Fruit fly (Drosophila melanogaster) whole organism, prepupa: Measurements from ENCODE around the gene CG43678.

Source experiments
- CG10631 ChIP-seq: fragments of 200-800 bp; sonication (Bioruptor generic); optimal IDR thresholded peaks from 2 replicates; lab custom pipeline; 2016; ENCODE audit warnings: missing biosample characterization, missing genetic modification characterization
- CG11762 ChIP-seq: fragments of 200-800 bp; sonication (Bioruptor generic); optimal IDR thresholded peaks from 3 replicates; lab custom pipeline; 2016; ENCODE audit warnings: missing biosample characterization, missing genetic modification characterization; ENCODE audit not compliant: insufficient read depth
- CG11902 ChIP-seq: fragments of 200-800 bp; sonication (Bioruptor generic); optimal IDR thresholded peaks from 3 replicates; lab custom pipeline; 2016; ENCODE audit warnings: missing biosample characterization, missing genetic modification characterization
- CG15336 ChIP-seq: fragments of 200-800 bp; sonication (Bioruptor generic); IDR thresholded peaks from 2 replicates; pipeline ENCODE4 v1.3.6; 2022; ENCODE audit warnings: missing biosample characterization, missing genetic modification characterization
- CG1621 ChIP-seq: fragments of 200-800 bp; sonication (Bioruptor generic); optimal IDR thresholded peaks from 3 replicates; lab custom pipeline; 2018; ENCODE audit warnings: missing biosample characterization, mild to moderate bottlenecking, missing genetic modification characterization
- CG3032 ChIP-seq: fragments of 200-800 bp; optimal IDR thresholded peaks from 2 replicates; lab custom pipeline; 2019; ENCODE audit warnings: missing biosample characterization, mild to moderate bottlenecking, missing genetic modification characterization, moderate library complexity
- CG3919 ChIP-seq: fragments of 200-800 bp; sonication (Bioruptor generic); optimal IDR thresholded peaks from 3 replicates; lab custom pipeline; 2016; ENCODE audit warnings: missing biosample characterization, missing genetic modification characterization
- CG6276 ChIP-seq: fragments of 200-800 bp; sonication (Bioruptor generic); optimal IDR thresholded peaks from 2 replicates; lab custom pipeline; 2017; ENCODE audit warnings: missing biosample characterization, mild to moderate bottlenecking, missing genetic modification characterization
- CG6854 ChIP-seq: fragments of 200-800 bp; sonication (Bioruptor generic); optimal IDR thresholded peaks from 2 replicates; lab custom pipeline; 2017; ENCODE audit warnings: missing biosample characterization, mild to moderate bottlenecking, missing genetic modification characterization
- CG8119 ChIP-seq: fragments of 200-800 bp; sonication (Bioruptor generic); IDR thresholded peaks from 3 replicates; pipeline ENCODE4 v1.3.6; 2022; ENCODE audit warnings: missing biosample characterization, missing genetic modification characterization
- CG8319 ChIP-seq: fragments of 200-800 bp; sonication (Bioruptor generic); optimal IDR thresholded peaks from 3 replicates; lab custom pipeline; 2016; ENCODE audit warnings: missing biosample characterization, missing genetic modification characterization
- CG9139 ChIP-seq: fragments of 200-800 bp; sonication (Bioruptor generic); optimal IDR thresholded peaks from 3 replicates; lab custom pipeline; 2017; ENCODE audit warnings: missing biosample characterization, mild to moderate bottlenecking, missing genetic modification characterization
- Eip75B ChIP-seq: fragments of 200-800 bp; sonication (Bioruptor generic); optimal IDR thresholded peaks from 3 replicates; lab custom pipeline; 2016; ENCODE audit warnings: missing biosample characterization, missing genetic modification characterization
- Eip78C ChIP-seq: fragments of 200-800 bp; sonication (Bioruptor generic); peaks from one replicate; lab custom pipeline; 2016; ENCODE audit warnings: missing biosample characterization, missing genetic modification characterization
- Ets21C ChIP-seq: fragments of 200-800 bp; sonication (Bioruptor generic); optimal IDR thresholded peaks from 3 replicates; lab custom pipeline; 2016; ENCODE audit warnings: missing biosample characterization, missing genetic modification characterization
- Ets96B ChIP-seq: fragments of 200-800 bp; optimal IDR thresholded peaks from 2 replicates; lab custom pipeline; 2019; ENCODE audit warnings: missing biosample characterization, mild to moderate bottlenecking, missing genetic modification characterization, moderate library complexity
- Gug ChIP-seq: fragments of 200-800 bp; sonication (Bioruptor generic); IDR thresholded peaks from 2 replicates; pipeline ENCODE4 v1.3.6; 2022; ENCODE audit warnings: missing biosample characterization, missing genetic modification characterization
- Hr38 ChIP-seq: sonication (Bioruptor generic); optimal IDR thresholded peaks from 2 replicates; lab custom pipeline; 2016; ENCODE audit warnings: missing biosample characterization, missing genetic modification characterization
- Hr4 ChIP-seq: fragments of 200-800 bp; sonication (Bioruptor generic); optimal IDR thresholded peaks from 3 replicates; lab custom pipeline; 2016; ENCODE audit warnings: missing biosample characterization, missing genetic modification characterization
- Lpt ChIP-seq: fragments of 200-800 bp; sonication (Bioruptor generic); optimal IDR thresholded peaks from 3 replicates; lab custom pipeline; 2016; ENCODE audit warnings: missing biosample characterization, missing genetic modification characterization
- Met ChIP-seq: fragments of 200-800 bp; sonication (Bioruptor generic); optimal IDR thresholded peaks from 3 replicates; lab custom pipeline; 2016; ENCODE audit warnings: missing biosample characterization, missing genetic modification characterization
- OdsH ChIP-seq: fragments of 200-800 bp; sonication (Bioruptor generic); optimal IDR thresholded peaks from 3 replicates; lab custom pipeline; 2016; ENCODE audit warnings: missing biosample characterization, missing genetic modification characterization
- Smox ChIP-seq: fragments of 200-800 bp; sonication (Bioruptor generic); optimal IDR thresholded peaks from 3 replicates; lab custom pipeline; 2016; ENCODE audit warnings: missing biosample characterization, missing genetic modification characterization
- Sox15 ChIP-seq: fragments of 200-800 bp; sonication (Bioruptor generic); optimal IDR thresholded peaks from 3 replicates; lab custom pipeline; 2016; ENCODE audit warnings: missing biosample characterization, missing genetic modification characterization
- achi ChIP-seq: fragments of 200-800 bp; sonication (Bioruptor generic); optimal IDR thresholded peaks from 3 replicates; lab custom pipeline; 2016; ENCODE audit warnings: missing biosample characterization, missing genetic modification characterization
- acj6 ChIP-seq: fragments of 200-800 bp; sonication (Bioruptor generic); optimal IDR thresholded peaks from 3 replicates; lab custom pipeline; 2016; ENCODE audit warnings: missing biosample characterization, missing genetic modification characterization
- cyc ChIP-seq: fragments of 200-800 bp; sonication (Bioruptor generic); optimal IDR thresholded peaks from 3 replicates; lab custom pipeline; 2016; ENCODE audit warnings: missing biosample characterization, missing genetic modification characterization
- dsx ChIP-seq: fragments of 200-800 bp; optimal IDR thresholded peaks from 3 replicates; lab custom pipeline; 2019; ENCODE audit warnings: missing biosample characterization, mild to moderate bottlenecking, missing genetic modification characterization, moderate library complexity; ENCODE audit not compliant: poor library complexity, severe bottlenecking
- esn ChIP-seq: fragments of 200-800 bp; sonication (Bioruptor generic); optimal IDR thresholded peaks from 2 replicates; lab custom pipeline; 2016; ENCODE audit warnings: missing biosample characterization, mild to moderate bottlenecking, missing genetic modification characterization, moderate library complexity
- net ChIP-seq: fragments of 200-800 bp; sonication (Bioruptor generic); optimal IDR thresholded peaks from 3 replicates; lab custom pipeline; 2016; ENCODE audit warnings: missing biosample characterization, missing genetic modification characterization
- salr ChIP-seq, 2 experiments: fragments of 200-800 bp; sonication (Bioruptor generic); optimal IDR thresholded peaks; 3 replicates each; lab custom pipeline; 2016 to 2018; ENCODE audit warnings: missing biosample characterization in 2 of 2, missing genetic modification characterization in 2 of 2, mild to moderate bottlenecking in 1 of 2
- spab ChIP-seq: fragments of 200-800 bp; sonication (Bioruptor generic); optimal IDR thresholded peaks from 2 replicates; lab custom pipeline; 2017; ENCODE audit warnings: missing biosample characterization, mild to moderate bottlenecking, missing genetic modification characterization, missing genetic modification reagents
- ss ChIP-seq, 2 experiments: fragments of 200-800 bp; sonication (Bioruptor generic); optimal IDR thresholded peaks; 2 replicates in 1 of 2; 3 replicates in 1 of 2; lab custom pipeline; 2017 to 2018; ENCODE audit warnings: mild to moderate bottlenecking in 2 of 2, missing biosample characterization in 2 of 2, missing genetic modification characterization in 2 of 2, moderate library complexity in 1 of 2
- svp ChIP-seq: fragments of 200-800 bp; sonication (Bioruptor generic); peaks from one replicate; lab custom pipeline; 2016; ENCODE audit warnings: missing biosample characterization, missing genetic modification characterization
- vri ChIP-seq: fragments of 200-800 bp; sonication (Bioruptor generic); optimal IDR thresholded peaks from 3 replicates; lab custom pipeline; 2016; ENCODE audit warnings: missing biosample characterization, mild to moderate bottlenecking, missing genetic modification characterization

CG43678 gene

dm6 chr3L:15089887-15090679 lies 40.8 kb upstream of the CG43678 start:
- TF ChIP-seq dsx (GFP tag; lab: Kevin White, UChicago) (no peak), OdsH (GFP tag; lab: Kevin White, UChicago) (no peak), Met (GFP tag; lab: Kevin White, UChicago) (no peak), Ets96B (tag; lab: Kevin White, UChicago) (no peak), Gug (no peak), salr (GFP tag; optimal IDR thresholded peaks at IDR 0.05; lab: Kevin White, UChicago) (no peak), Sox15 (GFP tag; lab: Kevin White, UChicago) (no peak), CG3032 (tag; lab: Kevin White, UChicago) (no peak), CG9139 (GFP tag; lab: Kevin White, UChicago) (no peak), ss (GFP tag; optimal IDR thresholded peaks at IDR 0.05; lab: Kevin White, UChicago) (no peak), Ets21C (GFP tag; lab: Kevin White, UChicago) (no peak), achi (GFP tag; lab: Kevin White, UChicago) (no peak)

- no peak for TF ChIP-seq CG8319
- TF ChIP-seq CG11902 (GFP tag; lab: Kevin White, UChicago), result no peak
- no peak for TF ChIP-seq svp (GFP tag; lab: Kevin White, UChicago)
- TF ChIP-seq Eip78C (GFP tag; lab: Kevin White, UChicago), result no peak
- TF ChIP-seq Hr38 (GFP tag; lab: Kevin White, UChicago), result no peak
- no peak for TF ChIP-seq Met (GFP tag; lab: Kevin White, UChicago)
- TF ChIP-seq spab (GFP tag; lab: Kevin White, UChicago), result no peak
- no peak for TF ChIP-seq CG8119
- no peak for TF ChIP-seq Eip75B (GFP tag; lab: Kevin White, UChicago)
- no peak for TF ChIP-seq esn
- no peak for TF ChIP-seq CG6854 (GFP tag; lab: Kevin White, UChicago)
- TF ChIP-seq CG3919 (GFP tag; lab: Kevin White, UChicago), result no peak
- TF ChIP-seq CG9139 (GFP tag; lab: Kevin White, UChicago), result no peak
- no peak for TF ChIP-seq acj6 (GFP tag; lab: Kevin White, UChicago)
- no peak for TF ChIP-seq Hr4 (GFP tag; lab: Kevin White, UChicago)
- no peak for TF ChIP-seq CG10631
- no peak for TF ChIP-seq Ets96B (tag; lab: Kevin White, UChicago)
- no peak for TF ChIP-seq Sox15 (GFP tag; lab: Kevin White, UChicago)
- TF ChIP-seq CG11762 (GFP tag; lab: Kevin White, UChicago), result no peak
These were observed 39.9 kb upstream of the CG43678 start for dm6 chr3L:15089083-15089704.

- peak; percentile 5 for TF ChIP-seq CG6276 (GFP tag; lab: Kevin White, UChicago)
- no peak for TF ChIP-seq Smox (GFP tag; lab: Kevin White, UChicago)
- TF ChIP-seq svp (GFP tag; lab: Kevin White, UChicago), result peak; percentile 95
- TF ChIP-seq CG3032 (tag; lab: Kevin White, UChicago), result no peak
- peak; percentile 17; the same call in 1 of the 2 replicates for TF ChIP-seq CG15336 (GFP tag; lab: Robert Waterston, UW)
- no peak for TF ChIP-seq Ets21C (GFP tag; lab: Kevin White, UChicago)
- no peak for TF ChIP-seq Hr4 (GFP tag; lab: Kevin White, UChicago)
- TF ChIP-seq CG1621, result no peak
- no peak for TF ChIP-seq CG8319
These were observed 39.0 kb upstream of the CG43678 start for dm6 chr3L:15088285-15088684.

dm6 chr3L:15084288-15084687 lies 35.0 kb upstream of the CG43678 start:
- TF ChIP-seq net (GFP tag; lab: Kevin White, UChicago) (no peak), Hr4 (GFP tag; lab: Kevin White, UChicago) (no peak), cyc (no peak), Smox (GFP tag; lab: Kevin White, UChicago) (no peak), Lpt (GFP tag; lab: Kevin White, UChicago) (no peak), dsx (GFP tag; lab: Kevin White, UChicago) (no peak), vri (GFP tag; lab: Kevin White, UChicago) (no peak)
- TF ChIP-seq, all 60 proteins: peak for 0
